Worm (Caenorhabditis elegans): ENCODE data around the gene Y17D7B.3.

The Y17D7B.3 gene

DNA sequence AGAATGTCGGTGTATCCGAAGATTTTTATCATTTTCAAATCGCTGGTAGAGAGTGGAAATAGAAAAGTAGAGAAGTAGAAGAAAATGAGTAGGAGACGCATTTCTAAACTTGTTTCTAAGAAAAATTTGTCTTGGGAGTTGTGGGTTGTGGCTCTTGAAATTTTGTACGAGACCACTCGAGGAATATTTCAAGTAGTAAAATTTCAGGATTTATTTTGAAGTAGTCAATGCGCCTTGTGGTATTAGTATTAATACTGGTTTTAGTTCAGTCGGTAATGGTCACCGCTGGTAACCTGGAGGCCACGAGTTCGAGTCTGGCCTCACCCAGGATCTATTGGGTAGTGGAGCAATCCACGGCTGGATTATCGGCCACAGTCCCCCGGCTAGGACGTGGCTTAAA, 37.9 kb downstream of the Y17D7B.3 start, which contains the start of gene clec-252:
clec-252 (minus strand) TSS at position 101 of the 400 bp plus-strand sequence.
- no peak for TF ChIP-seq alr-1 (tag; optimal IDR thresholded peaks at IDR 0.05)
- TF ChIP-seq gmeb-1 (tag; optimal IDR thresholded peaks at IDR 0.05), result no peak
- no peak for TF ChIP-seq aly-2 (tag; optimal IDR thresholded peaks at IDR 0.05)
- no peak for TF ChIP-seq mab-5 (tag; optimal IDR thresholded peaks at IDR 0.05)
- TF ChIP-seq mdl-1 (tag; optimal IDR thresholded peaks at IDR 0.05), result no peak

DNA sequence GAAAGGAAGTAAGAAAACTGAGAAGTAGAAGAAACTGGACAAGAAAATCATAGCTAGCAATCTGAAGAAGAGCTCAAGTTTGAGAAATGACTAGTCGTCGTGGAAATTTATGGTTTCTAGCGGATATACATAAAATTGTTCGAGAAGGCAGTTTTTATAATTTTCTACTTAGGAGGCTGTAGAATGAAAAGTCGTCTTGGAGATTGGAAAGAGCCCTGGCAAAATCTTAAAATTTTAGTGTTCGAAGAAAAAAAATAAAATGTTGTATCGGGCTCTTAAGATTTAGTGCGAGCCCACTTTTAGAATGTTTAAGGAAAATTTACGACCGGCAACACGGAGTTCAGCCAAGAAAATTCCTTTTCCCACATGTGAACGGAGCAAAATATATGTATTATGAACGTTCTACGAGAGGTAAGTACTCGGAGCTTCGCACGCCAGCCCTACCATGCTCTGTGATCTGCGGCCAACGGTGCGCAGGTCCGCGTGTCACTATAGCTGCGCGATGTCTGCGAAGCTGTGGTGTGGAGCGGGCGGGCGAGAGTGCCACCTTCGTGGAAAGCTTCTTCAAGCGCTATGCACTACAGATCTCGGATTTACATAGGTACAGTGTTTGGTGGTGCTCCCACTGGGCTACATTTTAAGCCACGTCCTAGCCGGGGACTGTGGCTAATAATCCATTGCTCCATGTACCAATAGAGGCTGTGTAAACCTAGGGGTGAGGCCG, 39.5 kb downstream of the Y17D7B.3 start, which contains the start of gene clec-251:
clec-251 (minus strand) TSS at position 51 of the 724 bp plus-strand sequence.
- TF ChIP-seq nhr-77 (tag; optimal IDR thresholded peaks at IDR 0.05) (no peak), R02D3.7 (tag; optimal IDR thresholded peaks at IDR 0.05) (no peak), nhr-129 (tag; optimal IDR thresholded peaks at IDR 0.05) (no peak), lin-13 (GFP tag; optimal IDR thresholded peaks at IDR 0.05) (no peak), F13H6.1 (tag; optimal IDR thresholded peaks at IDR 0.05) (no peak), lin-39 (tag; optimal IDR thresholded peaks at IDR 0.05) (no peak), nhr-21 (tag; optimal IDR thresholded peaks at IDR 0.05) (no peak), nhr-237 (tag; optimal IDR thresholded peaks at IDR 0.05) (no peak), mbf-1 (tag; optimal IDR thresholded peaks at IDR 0.05) (no peak), snpc-4 (tag; optimal IDR thresholded peaks at IDR 0.05) (no peak), zag-1 (tag; optimal IDR thresholded peaks at IDR 0.05) (no peak), nhr-6 (tag; optimal IDR thresholded peaks at IDR 0.05) (no peak), nhr-10 (tag; optimal IDR thresholded peaks at IDR 0.05) (no peak)

DNA sequence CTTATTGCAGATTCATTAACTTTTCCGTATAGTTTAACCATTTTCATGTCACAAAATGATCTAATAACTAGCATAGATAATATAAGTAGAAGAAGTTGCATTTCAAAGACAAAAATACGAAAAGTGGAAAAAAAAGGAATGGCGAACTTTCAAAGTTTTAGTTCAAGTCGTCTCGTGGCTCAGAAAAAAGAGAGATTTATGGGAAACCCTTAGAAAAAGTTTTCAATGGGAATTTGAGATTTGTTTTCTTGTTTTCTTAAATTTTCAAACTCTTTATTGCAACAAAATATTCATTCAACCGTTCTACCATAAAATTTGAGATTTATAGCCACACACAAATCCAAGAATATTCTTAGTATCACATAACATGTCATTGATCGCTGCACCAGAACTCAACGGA, 44.5 kb downstream of the Y17D7B.3 start, which contains the start of gene clec-250:
clec-250 (minus strand) TSS at position 101 of the 400 bp plus-strand sequence.
- TF ChIP-seq crh-2 (tag; optimal IDR thresholded peaks at IDR 0.05), result no peak
- TF ChIP-seq unc-62 (GFP tag; optimal IDR thresholded peaks at IDR 0.05), result no peak
- TF ChIP-seq ceh-82 (tag; optimal IDR thresholded peaks at IDR 0.05), result no peak
- TF ChIP-seq nhr-21 (tag; optimal IDR thresholded peaks at IDR 0.05), result no peak
- TF ChIP-seq ztf-11 (tag; optimal IDR thresholded peaks at IDR 0.05), result no peak
- TF ChIP-seq alr-1 (tag; optimal IDR thresholded peaks at IDR 0.05), result no peak
- TF ChIP-seq unc-39 (tag; optimal IDR thresholded peaks at IDR 0.05), result no peak
- no peak for TF ChIP-seq peb-1 (tag; optimal IDR thresholded peaks at IDR 0.05)
- TF ChIP-seq sem-4 (tag; optimal IDR thresholded peaks at IDR 0.05), result no peak
- TF ChIP-seq sma-3 (GFP tag; optimal IDR thresholded peaks at IDR 0.05), result no peak
- TF ChIP-seq C34F6.9 (tag; optimal IDR thresholded peaks at IDR 0.05), result no peak
- no peak for TF ChIP-seq aly-2 (tag; optimal IDR thresholded peaks at IDR 0.05)

ce11 chrV:18737646-18738045, 48.9 kb downstream of the Y17D7B.3 start:
- no peak for TF ChIP-seq elt-3 (tag; optimal IDR thresholded peaks at IDR 0.05)
- no peak for TF ChIP-seq egl-27 (tag; optimal IDR thresholded peaks at IDR 0.05)
- no peak for TF ChIP-seq unc-62 (GFP tag; optimal IDR thresholded peaks at IDR 0.05)
- no peak for TF ChIP-seq ZK546.5 (tag; optimal IDR thresholded peaks at IDR 0.05)

All from whole organism, L2 larva.